Worm (Caenorhabditis elegans): ENCODE data around the gene glb-27.
A peak's percentile ranks its signal among the peaks of the same experiment; 100 is the strongest.

The glb-27 gene

DNA sequence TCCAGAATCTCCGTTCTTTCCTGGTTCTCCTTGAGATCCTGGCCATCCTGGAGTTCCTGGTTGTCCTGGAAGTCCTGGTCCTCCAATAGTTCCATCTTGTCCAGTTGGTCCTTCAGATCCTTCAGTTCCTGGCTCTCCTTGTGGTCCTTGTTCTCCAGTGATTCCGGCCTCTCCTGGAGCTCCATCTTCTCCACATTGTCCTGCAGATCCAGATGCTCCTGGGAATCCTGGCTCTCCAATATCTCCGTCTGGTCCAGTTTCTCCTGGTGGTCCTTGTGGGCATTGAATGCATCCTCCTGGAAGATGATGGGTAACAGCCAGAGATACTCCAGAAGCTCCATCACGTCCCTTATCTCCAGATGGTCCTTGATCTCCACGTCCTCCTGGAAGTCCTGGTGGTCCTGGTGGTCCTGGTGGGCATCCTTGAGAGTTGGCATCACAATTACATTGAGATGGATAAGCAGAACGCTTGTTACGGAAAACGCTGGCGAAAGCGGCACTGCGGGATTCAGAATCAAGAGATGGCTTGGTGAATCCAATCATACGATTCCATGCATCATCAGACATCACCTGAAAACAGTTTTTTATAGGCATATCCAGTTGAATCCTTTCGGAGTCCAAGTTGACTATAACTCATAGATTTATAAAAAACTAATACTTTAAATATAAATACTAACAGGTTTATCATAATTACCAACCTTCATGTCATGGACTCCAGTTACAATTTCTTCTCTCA is 12.3 kb upstream of the glb-27 start (continued):
- no peak for TF ChIP-seq unc-130 (GFP tag; optimal IDR thresholded peaks at IDR 0.05)
- TF ChIP-seq dox-1 (GFP tag; IDR thresholded peaks at IDR 0.05), result 0 out of 2 replicates have a peak, but pooled peaks have one; percentile 43
- no peak for TF ChIP-seq snpc-3.4 (tag; optimal IDR thresholded peaks at IDR 0.05)
- TF ChIP-seq bed-2 (GFP tag; IDR thresholded peaks at IDR 0.05), result no peak
- TF ChIP-seq lsy-27 (tag; optimal IDR thresholded peaks at IDR 0.05; ENCODE audit: borderline replicate concordance, insufficient read depth), result no peak

DNA sequence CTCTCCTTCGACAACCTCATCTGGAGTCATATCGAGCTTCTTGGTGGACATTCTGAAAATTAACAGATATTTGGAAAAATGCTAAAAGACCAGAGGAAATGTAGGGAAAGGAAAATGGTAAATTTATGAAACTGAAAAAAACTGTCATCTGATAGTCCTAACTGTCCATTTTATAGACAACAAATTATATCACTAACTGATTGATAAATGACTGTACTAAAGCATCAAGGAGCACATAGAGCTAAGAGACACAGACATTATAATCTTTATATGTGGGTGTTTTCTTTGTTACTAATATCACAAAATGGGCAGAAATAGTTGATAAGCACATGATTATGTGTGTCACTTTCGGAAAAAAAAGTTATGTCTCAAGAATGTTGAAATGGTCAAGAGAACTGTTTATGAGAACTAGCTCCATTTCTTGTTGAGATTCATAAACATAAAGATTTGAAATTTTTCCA is 10.8 kb upstream of the glb-27 start, which contains the start of gene F54C9.3:
Gene F54C9.3 (minus strand): TSS at position 51 of the 461 bp plus-strand sequence.
- TF ChIP-seq hmg-1.2 (GFP tag; IDR thresholded peaks at IDR 0.05) (peak; percentile 44; the same call in 1 of the 2 replicates), pha-4 (tag; optimal IDR thresholded peaks at IDR 0.05) (no peak), cebp-2 (GFP tag; IDR thresholded peaks at IDR 0.05) (no peak), ets-4 (GFP tag; optimal IDR thresholded peaks at IDR 0.05) (peak; percentile 7), dox-1 (GFP tag; IDR thresholded peaks at IDR 0.05) (0 out of 2 replicates have a peak, but pooled peaks have one; percentile 32), D2030.7 (GFP tag; IDR thresholded peaks at IDR 0.05) (no peak), mcd-1 (GFP tag; IDR thresholded peaks at IDR 0.05) (0 out of 2 replicates have a peak, but pooled peaks have one; percentile 19), let-607 (tag; optimal IDR thresholded peaks at IDR 0.05) (peak in 1 of 2 experiments; percentile 74), cebp-1 (GFP tag; IDR thresholded peaks at IDR 0.05) (no peak; the same call in 1 of the 2 replicates), cebp-1 (tag; optimal IDR thresholded peaks at IDR 0.05) (peak; percentile 47), F10E7.11 (tag; optimal IDR thresholded peaks at IDR 0.05) (no peak), unc-62 (GFP tag; optimal IDR thresholded peaks at IDR 0.05) (peak; percentile 66), attf-5 (GFP tag; optimal IDR thresholded peaks at IDR 0.05) (peak; percentile 57), efl-1 (GFP tag; optimal IDR thresholded peaks at IDR 0.05) (no peak), F57A8.1 (GFP tag; optimal IDR thresholded peaks at IDR 0.05) (no peak), nhr-80 (tag; optimal IDR thresholded peaks at IDR 0.05) (peak; percentile 93), madf-10 (tag; optimal IDR thresholded peaks at IDR 0.05) (peak; percentile 12), atf-7 (tag; optimal IDR thresholded peaks at IDR 0.05) (no peak), lir-1 (GFP tag; conservative IDR thresholded peaks at IDR 0.05) (no peak)

DNA sequence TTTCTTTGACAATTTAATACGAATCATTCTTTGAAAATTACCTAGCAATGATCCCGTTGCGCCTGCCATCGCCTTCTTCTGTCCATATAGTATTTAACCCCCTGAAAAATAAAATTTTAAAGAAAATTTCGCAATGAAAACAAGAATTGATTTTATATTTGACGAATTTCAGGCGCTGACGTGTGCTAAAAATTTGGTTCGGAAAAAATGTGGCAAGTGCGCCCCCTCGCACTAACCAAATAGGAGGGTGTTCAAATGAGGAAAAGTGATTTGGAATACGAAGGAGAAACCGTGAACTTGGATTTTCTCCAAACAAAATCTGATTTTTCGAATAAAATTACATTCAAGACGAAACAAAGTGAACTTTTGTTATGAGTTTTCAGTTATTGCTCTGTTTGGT is 10.0 kb upstream of the glb-27 start, which contains the start of gene stc-1:
Gene stc-1 (minus strand): TSS at position 101 of the 400 bp plus-strand sequence.
- TF ChIP-seq attf-5 (GFP tag; optimal IDR thresholded peaks at IDR 0.05), result peak; percentile 28
- TF ChIP-seq nhr-80 (tag; optimal IDR thresholded peaks at IDR 0.05), result peak; percentile 17
- TF ChIP-seq repo-1 (tag; optimal IDR thresholded peaks at IDR 0.05), result peak; percentile 17
- no peak for TF ChIP-seq egrh-3 (GFP tag; IDR thresholded peaks at IDR 0.05)
- peak; percentile 1 for TF ChIP-seq F23B12.7 (tag; optimal IDR thresholded peaks at IDR 0.05; ENCODE audit: insufficient read depth)
- peak; percentile 19; the same call in 1 of the 2 replicates for TF ChIP-seq cebp-1 (GFP tag; IDR thresholded peaks at IDR 0.05)
- TF ChIP-seq cebp-1 (tag; optimal IDR thresholded peaks at IDR 0.05), result peak; percentile 76
- peak; percentile 67 for TF ChIP-seq mcd-1 (GFP tag; IDR thresholded peaks at IDR 0.05)
- no peak for TF ChIP-seq ztf-25 (GFP tag; IDR thresholded peaks at IDR 0.05)
- peak; percentile 35 for TF ChIP-seq lin-54 (GFP tag; optimal IDR thresholded peaks at IDR 0.05)
- TF ChIP-seq efl-1 (GFP tag; optimal IDR thresholded peaks at IDR 0.05), result no peak
- no peak for TF ChIP-seq ztf-6 (GFP tag; IDR thresholded peaks at IDR 0.05)
- TF ChIP-seq lin-35 (GFP tag; optimal IDR thresholded peaks at IDR 0.05), result peak in 1 of 3 experiments; percentile 2
- TF ChIP-seq aptf-3 (GFP tag; IDR thresholded peaks at IDR 0.05), result no peak
- TF ChIP-seq let-607 (tag; optimal IDR thresholded peaks at IDR 0.05), result peak; percentile 35 to 68
- TF ChIP-seq hmg-1.2 (GFP tag; IDR thresholded peaks at IDR 0.05), result no peak
- TF ChIP-seq pha-4 (tag; optimal IDR thresholded peaks at IDR 0.05), result no peak
- TF ChIP-seq hmg-20 (GFP tag; IDR thresholded peaks at IDR 0.05), result no peak
- TF ChIP-seq F10E7.11 (tag; optimal IDR thresholded peaks at IDR 0.05), result no peak
- peak; percentile 30 for TF ChIP-seq ZK185.1 (tag; optimal IDR thresholded peaks at IDR 0.05; ENCODE audit: poor library complexity, severe bottlenecking)
- no peak for TF ChIP-seq sea-2 (GFP tag; IDR thresholded peaks at IDR 0.05)
